Worm (Caenorhabditis elegans) whole organism, mixed stage, embryonic: Measurements from ENCODE around the gene gars-1.

Source experiments
- M03D4.4 ChIP-seq: sonication (generic microtip); optimal IDR thresholded peaks from 2 replicates; lab custom pipeline; 2017; ENCODE audit warnings: mild to moderate bottlenecking, missing genetic modification characterization, missing compliant biosample characterization
- ces-1 ChIP-seq: fragments of 150-350 bp; optimal IDR thresholded peaks from 2 replicates; lab custom pipeline; 2014; ENCODE audit warnings: missing biosample characterization, missing genetic modification reagents, missing genetic modification characterization
- flh-1 ChIP-seq: fragments of 200-800 bp; sonication (Bioruptor generic); optimal IDR thresholded peaks from 2 replicates; lab custom pipeline; 2018; ENCODE audit warnings: mild to moderate bottlenecking, missing genetic modification characterization, moderate library complexity, missing compliant biosample characterization
- lin-13 ChIP-seq: fragments of 150-350 bp; optimal IDR thresholded peaks from 2 replicates; lab custom pipeline; 2014; ENCODE audit warnings: missing biosample characterization, missing genetic modification characterization
- lin-32 ChIP-seq: fragments of 200-800 bp; sonication (Bioruptor generic); optimal IDR thresholded peaks from 2 replicates; lab custom pipeline; 2018; ENCODE audit warnings: mild to moderate bottlenecking, missing genetic modification characterization, missing compliant biosample characterization
- lsy-2 ChIP-seq: fragments of 150-350 bp; optimal IDR thresholded peaks from 2 replicates; lab custom pipeline; 2014; ENCODE audit warnings: missing biosample characterization, missing genetic modification characterization
- mep-1 ChIP-seq: fragments of 150-350 bp; optimal IDR thresholded peaks from 2 replicates; lab custom pipeline; 2017; ENCODE audit warnings: missing biosample characterization, missing genetic modification reagents, missing genetic modification characterization, inconsistent platforms
- nhr-28 ChIP-seq: fragments of 150-350 bp; optimal IDR thresholded peaks from 2 replicates; lab custom pipeline; 2014; ENCODE audit warnings: missing biosample characterization, missing genetic modification characterization
- tbx-8 ChIP-seq: fragments of 200-800 bp; sonication (Bioruptor generic); optimal IDR thresholded peaks from 2 replicates; lab custom pipeline; 2018; ENCODE audit warnings: mild to moderate bottlenecking, missing genetic modification characterization, moderate library complexity, missing compliant biosample characterization
- ztf-11 ChIP-seq: fragments of 150-350 bp; optimal IDR thresholded peaks from 2 replicates; lab custom pipeline; 2014; ENCODE audit warnings: missing biosample characterization, missing genetic modification characterization

DNA sequence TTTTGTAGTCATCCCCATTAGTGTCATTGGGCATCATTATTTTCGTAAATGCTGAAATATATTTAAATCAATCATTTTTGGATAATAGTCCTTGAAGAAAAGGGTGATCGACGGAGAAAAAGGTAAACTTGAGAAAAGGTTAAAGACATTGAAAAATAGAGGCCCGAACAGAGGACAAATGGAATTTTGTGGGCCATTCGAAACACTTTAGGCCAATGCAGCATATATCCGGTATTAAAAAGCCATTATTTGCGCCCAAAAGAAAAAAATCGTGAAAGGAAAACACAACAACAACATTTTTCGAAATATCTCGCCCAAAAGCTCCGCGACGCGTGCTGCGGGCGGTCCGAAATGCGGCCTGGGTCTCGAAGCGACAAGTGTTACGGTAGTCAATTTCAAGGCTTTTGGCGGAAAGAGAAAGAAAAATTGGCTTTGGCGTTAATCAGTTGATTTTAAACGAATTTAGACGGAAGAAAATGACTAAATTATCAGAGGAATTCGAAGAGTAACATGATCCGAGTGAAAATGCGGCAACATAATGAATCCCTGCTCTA is 43.5 kb upstream of the gars-1 start, which contains the start of gene morc-1:
- TF ChIP-seq nhr-28 (no peak), ces-1 (GFP tag; lab: Kevin White, UChicago) (no peak), lsy-2 (no peak), M03D4.4 (tag; lab: Kevin White, UChicago) (no peak), flh-1 (GFP tag; lab: Kevin White, UChicago) (no peak), lin-13 (no peak), lin-32 (GFP tag; lab: Kevin White, UChicago) (no peak), mep-1 (no peak), tbx-8 (GFP tag; lab: Kevin White, UChicago) (no peak), ztf-11 (tag; lab: Kevin White, UChicago) (no peak)
